Fruit fly (Drosophila melanogaster): Measurements from ENCODE around the gene cm.

DNA sequence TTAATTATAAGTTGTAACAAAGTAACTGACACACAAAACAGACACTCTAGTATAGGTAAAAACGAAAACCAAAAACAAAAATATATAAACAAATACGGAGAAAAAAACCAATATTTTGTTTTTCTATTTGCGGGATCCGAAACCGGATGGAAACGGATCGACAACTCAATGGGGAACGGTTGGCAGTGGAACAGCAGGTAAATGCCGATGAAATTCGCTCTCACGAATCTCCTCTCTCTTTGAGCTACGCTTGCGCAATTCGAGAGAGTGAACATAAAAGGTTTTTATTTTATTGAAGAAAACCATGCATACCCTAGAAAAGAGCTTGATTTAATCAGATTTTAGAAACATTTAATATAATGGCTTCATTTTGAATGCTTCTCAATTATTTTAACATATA lies 23.9 kb downstream of the cm start:
- TF ChIP-seq EcR (GFP tag; optimal IDR thresholded peaks at IDR 0.05), result no peak
- no peak for TF ChIP-seq Dll (optimal IDR thresholded peaks at IDR 0.05)
- no peak for TF ChIP-seq psq (optimal IDR thresholded peaks at IDR 0.05)
- TF ChIP-seq CG8478 (optimal IDR thresholded peaks at IDR 0.05), result no peak
- TF ChIP-seq pan (optimal IDR thresholded peaks at IDR 0.05), result no peak
- no peak for TF ChIP-seq usp (GFP tag; optimal IDR thresholded peaks at IDR 0.05)

All from whole organism.